Fruit fly (Drosophila melanogaster) whole organism, embryonic: Measurements from ENCODE around the gene wisp.

Experiments used
- Ada2b ChIP-seq: fragments of 200-800 bp; sonication (Bioruptor generic); IDR thresholded peaks from 2 replicates; pipeline ENCODE4 v1.3.6; 2022; ENCODE audit warnings: missing biosample characterization, missing genetic modification characterization
- Adf1 ChIP-seq: fragments of 200-800 bp; sonication (Bioruptor generic); IDR thresholded peaks from 2 replicates; pipeline ENCODE4 v1.3.6; 2022; ENCODE audit warnings: missing biosample characterization, missing genetic modification characterization
- Bdp1 ChIP-seq: fragments of 200-800 bp; sonication (Bioruptor generic); optimal IDR thresholded peaks from 3 replicates; lab custom pipeline; 2016; ENCODE audit warnings: missing biosample characterization, missing genetic modification characterization
- BtbVII ChIP-seq: fragments of 200-800 bp; sonication (Bioruptor generic); optimal IDR thresholded peaks from 3 replicates; lab custom pipeline; 2017; ENCODE audit warnings: missing biosample characterization, mild to moderate bottlenecking, missing genetic modification characterization
- CG12071 ChIP-seq: fragments of 200-800 bp; sonication (Bioruptor generic); optimal IDR thresholded peaks from 3 replicates; lab custom pipeline; 2018; ENCODE audit warnings: missing biosample characterization, mild to moderate bottlenecking, missing genetic modification characterization
- CG1233 ChIP-seq: fragments of 200-800 bp; sonication (Bioruptor generic); optimal IDR thresholded peaks from 4 replicates; lab custom pipeline; 2018; ENCODE audit warnings: missing biosample characterization, mild to moderate bottlenecking, missing genetic modification characterization
- CG12744 ChIP-seq: fragments of 200-800 bp; sonication (Bioruptor generic); optimal IDR thresholded peaks from 2 replicates; lab custom pipeline; 2016; ENCODE audit warnings: missing biosample characterization, missing genetic modification characterization
- CG12769 ChIP-seq: fragments of 200-800 bp; sonication (Bioruptor generic); optimal IDR thresholded peaks from 2 replicates; lab custom pipeline; 2019; ENCODE audit warnings: missing biosample characterization, mild to moderate bottlenecking, missing genetic modification characterization, moderate library complexity
- CG15479 ChIP-seq: fragments of 200-800 bp; sonication (Bioruptor generic); optimal IDR thresholded peaks from 3 replicates; lab custom pipeline; 2019; ENCODE audit warnings: missing biosample characterization, mild to moderate bottlenecking, missing genetic modification characterization, moderate library complexity
- CG1647 ChIP-seq: fragments of 200-800 bp; sonication (Bioruptor generic); optimal IDR thresholded peaks from 3 replicates; lab custom pipeline; 2016; ENCODE audit warnings: missing biosample characterization, missing genetic modification characterization
- CG18599 ChIP-seq: fragments of 200-800 bp; sonication (Bioruptor generic); optimal IDR thresholded peaks from 3 replicates; lab custom pipeline; 2017; ENCODE audit warnings: missing biosample characterization, missing genetic modification characterization, mild to moderate bottlenecking, moderate library complexity, missing genetic modification reagents
- CG2199 ChIP-seq: fragments of 200-800 bp; sonication (Bioruptor generic); IDR thresholded peaks from 3 replicates; pipeline ENCODE4 v1.3.6; 2022; ENCODE audit warnings: missing biosample characterization, missing genetic modification characterization
- CG2678 ChIP-seq: fragments of 200-800 bp; sonication (Bioruptor generic); optimal IDR thresholded peaks from 3 replicates; lab custom pipeline; 2019; ENCODE audit warnings: missing biosample characterization, mild to moderate bottlenecking, missing genetic modification characterization, moderate library complexity
- CG31441 ChIP-seq: fragments of 200-800 bp; sonication (Bioruptor generic); IDR thresholded peaks from 2 replicates; pipeline ENCODE4 v1.3.6; 2022; ENCODE audit warnings: missing biosample characterization, missing genetic modification characterization
- CG4328 ChIP-seq: fragments of 200-800 bp; sonication (Bioruptor generic); optimal IDR thresholded peaks from 3 replicates; lab custom pipeline; 2017; ENCODE audit warnings: missing biosample characterization, missing genetic modification reagents, missing genetic modification characterization
- CG4360 ChIP-seq: fragments of 200-800 bp; sonication (Bioruptor generic); IDR thresholded peaks from 2 replicates; pipeline ENCODE4 v1.3.6; 2022; ENCODE audit warnings: missing biosample characterization, missing genetic modification characterization
- CG7556 ChIP-seq: fragments of 200-800 bp; sonication (Bioruptor generic); optimal IDR thresholded peaks from 2 replicates; lab custom pipeline; 2017; ENCODE audit warnings: missing biosample characterization, mild to moderate bottlenecking, missing genetic modification characterization
- CG8359 ChIP-seq: fragments of 200-800 bp; sonication (Bioruptor generic); optimal IDR thresholded peaks from 2 replicates; lab custom pipeline; 2017; ENCODE audit warnings: missing biosample characterization, mild to moderate bottlenecking, missing genetic modification characterization, borderline replicate concordance
- CG9437 ChIP-seq: fragments of 200-800 bp; sonication (Bioruptor generic); optimal IDR thresholded peaks from 2 replicates; lab custom pipeline; 2018; ENCODE audit warnings: missing biosample characterization, mild to moderate bottlenecking, missing genetic modification characterization
- CG9609 ChIP-seq: fragments of 200-800 bp; sonication (Bioruptor generic); optimal IDR thresholded peaks from 3 replicates; lab custom pipeline; 2016; ENCODE audit warnings: missing biosample characterization, missing genetic modification characterization
- Camta ChIP-seq: fragments of 200-800 bp; sonication (Bioruptor generic); optimal IDR thresholded peaks from 2 replicates; lab custom pipeline; 2016; ENCODE audit warnings: missing biosample characterization, missing genetic modification characterization
- Elba2 ChIP-seq: fragments of 200-800 bp; sonication (Bioruptor generic); optimal IDR thresholded peaks from 3 replicates; lab custom pipeline; 2016; ENCODE audit warnings: missing biosample characterization, missing genetic modification characterization
- Ets65A ChIP-seq: fragments of 200-800 bp; sonication (Bioruptor generic); peaks from one replicate; lab custom pipeline; 2016; ENCODE audit warnings: missing biosample characterization, missing genetic modification characterization
- Gsc ChIP-seq: fragments of 200-800 bp; sonication (Bioruptor generic); IDR thresholded peaks from 2 replicates; pipeline ENCODE4 v1.3.6; 2022; ENCODE audit warnings: missing biosample characterization, missing genetic modification characterization
- HLH3B ChIP-seq: fragments of 200-800 bp; sonication (Bioruptor generic); IDR thresholded peaks from 2 replicates; pipeline ENCODE4 v1.3.6; 2022; ENCODE audit warnings: missing biosample characterization, missing genetic modification characterization
- Hmr ChIP-seq: fragments of 200-800 bp; sonication (Bioruptor generic); optimal IDR thresholded peaks from 3 replicates; lab custom pipeline; 2017; ENCODE audit warnings: mild to moderate bottlenecking, missing biosample characterization, missing genetic modification reagents, missing genetic modification characterization
- Hr78 ChIP-seq, 2 experiments: fragments of 200-800 bp in 1 of 2; fragments of >200 bp in 1 of 2; sonication (Bioruptor generic) in 1 of 2; optimal IDR thresholded peaks; 2 replicates each; lab custom pipeline; 2017 to 2019; ENCODE audit warnings: missing biosample characterization in 2 of 2, missing genetic modification characterization in 2 of 2, mild to moderate bottlenecking in 1 of 2, moderate library complexity in 1 of 2
- NC2β ChIP-seq: fragments of 200-800 bp; sonication (Bioruptor generic); optimal IDR thresholded peaks from 2 replicates; lab custom pipeline; 2016; ENCODE audit warnings: missing biosample characterization, missing genetic modification characterization
- NfI ChIP-seq: fragments of 200-800 bp; sonication (Bioruptor generic); optimal IDR thresholded peaks from 3 replicates; lab custom pipeline; 2018; ENCODE audit warnings: missing biosample characterization, mild to moderate bottlenecking, missing genetic modification characterization, moderate library complexity
- Opbp ChIP-seq: fragments of 200-800 bp; sonication (Bioruptor generic); IDR thresholded peaks from 3 replicates; pipeline ENCODE4 v1.3.6; 2022; ENCODE audit warnings: missing biosample characterization, missing genetic modification characterization; ENCODE audit not compliant: partially characterized antibody
- YL-1 ChIP-seq: fragments of 200-800 bp; sonication (Bioruptor generic); optimal IDR thresholded peaks from 3 replicates; lab custom pipeline; 2017; ENCODE audit warnings: missing biosample characterization, mild to moderate bottlenecking, missing genetic modification characterization
- amos ChIP-seq: fragments of 200-800 bp; sonication (Bioruptor generic); IDR thresholded peaks from 2 replicates; pipeline ENCODE4 v1.3.6; 2022; ENCODE audit warnings: missing biosample characterization, missing genetic modification characterization; ENCODE audit not compliant: partially characterized antibody
- ase ChIP-seq: fragments of 200-800 bp; sonication (Bioruptor generic); IDR thresholded peaks from 3 replicates; pipeline ENCODE4 v1.3.6; 2022; ENCODE audit warnings: missing biosample characterization, missing genetic modification characterization
- bcd ChIP-seq: fragments of 200-800 bp; sonication (Bioruptor generic); optimal IDR thresholded peaks from 2 replicates; lab custom pipeline; 2017; ENCODE audit warnings: missing biosample characterization, mild to moderate bottlenecking, missing genetic modification characterization
- bsh ChIP-seq, 2 experiments: fragments of 200-800 bp; sonication (Bioruptor generic); optimal IDR thresholded peaks; 2 replicates each; lab custom pipeline; 2017 to 2018; ENCODE audit warnings: mild to moderate bottlenecking in 2 of 2, missing biosample characterization in 2 of 2, missing genetic modification characterization in 2 of 2, moderate library complexity in 1 of 2
- da ChIP-seq: fragments of 200-800 bp; sonication (Bioruptor generic); optimal IDR thresholded peaks from 2 replicates; lab custom pipeline; 2016; ENCODE audit warnings: missing biosample characterization, missing genetic modification characterization
- en ChIP-seq: fragments of 200-800 bp; sonication (Bioruptor generic); optimal IDR thresholded peaks from 2 replicates; lab custom pipeline; 2016; ENCODE audit warnings: missing biosample characterization, missing genetic modification characterization
- fd102C ChIP-seq: fragments of 200-800 bp; sonication (Bioruptor generic); optimal IDR thresholded peaks from 2 replicates; lab custom pipeline; 2018; ENCODE audit warnings: missing biosample characterization, mild to moderate bottlenecking, missing genetic modification characterization, moderate library complexity
- fru ChIP-seq: fragments of >200 bp; optimal IDR thresholded peaks from 2 replicates; lab custom pipeline; 2017
- gro ChIP-seq: fragments of 200-800 bp; sonication (Bioruptor generic); optimal IDR thresholded peaks from 2 replicates; lab custom pipeline; 2016; ENCODE audit warnings: missing biosample characterization, missing genetic modification characterization
- hkb ChIP-seq, 2 experiments: fragments of 200-800 bp in 1 of 2; fragments of >200 bp in 1 of 2; sonication (Bioruptor generic) in 1 of 2; IDR thresholded peaks in 1 of 2; optimal IDR thresholded peaks in 1 of 2; 2 replicates each; pipeline versions ENCODE4 v1.3.6 to Lab custom; 2017 to 2022; ENCODE audit warnings: missing biosample characterization in 1 of 2, missing genetic modification characterization in 1 of 2
- psq ChIP-seq: fragments of 200-800 bp; sonication (Bioruptor generic); optimal IDR thresholded peaks from 2 replicates; lab custom pipeline; 2017; ENCODE audit warnings: missing biosample characterization, missing genetic modification characterization
- pum ChIP-seq: fragments of 200-800 bp; sonication (Bioruptor generic); optimal IDR thresholded peaks from 2 replicates; lab custom pipeline; 2016; ENCODE audit warnings: missing biosample characterization, missing genetic modification characterization
- sc ChIP-seq, 3 experiments: fragments of >200 bp in 2 of 3; fragments of 200-800 bp in 1 of 3; sonication (Bioruptor generic) in 1 of 3; optimal IDR thresholded peaks; 2 replicates in 2 of 3; 3 replicates in 1 of 3; lab custom pipeline; 2017; ENCODE audit warnings: mild to moderate bottlenecking in 1 of 3, missing biosample characterization in 1 of 3, missing genetic modification characterization in 1 of 3, missing genetic modification reagents in 1 of 3
- sens ChIP-seq: fragments of 200-800 bp; sonication (Bioruptor generic); peaks from one replicate; lab custom pipeline; 2016; ENCODE audit warnings: missing biosample characterization, missing genetic modification characterization
- sens-2 ChIP-seq: fragments of 200-800 bp; sonication (Bioruptor generic); IDR thresholded peaks from 2 replicates; pipeline ENCODE4 v1.3.6; 2022; ENCODE audit warnings: missing biosample characterization, missing genetic modification characterization
- sisA ChIP-seq: fragments of 200-800 bp; sonication (Bioruptor generic); IDR thresholded peaks from 2 replicates; pipeline ENCODE4 v1.3.6; 2022; ENCODE audit warnings: missing biosample characterization, missing genetic modification characterization
- sna ChIP-seq: fragments of 200-800 bp; sonication (Bioruptor generic); IDR thresholded peaks from 2 replicates; pipeline ENCODE4 v1.3.6; 2022; ENCODE audit warnings: missing biosample characterization, missing genetic modification characterization; ENCODE audit not compliant: partially characterized antibody
- tap ChIP-seq: fragments of 200-800 bp; optimal IDR thresholded peaks from 3 replicates; lab custom pipeline; 2019; ENCODE audit warnings: missing biosample characterization, mild to moderate bottlenecking, missing genetic modification characterization, moderate library complexity
- tx ChIP-seq: fragments of 200-800 bp; sonication (Bioruptor generic); optimal IDR thresholded peaks from 2 replicates; lab custom pipeline; 2016; ENCODE audit warnings: missing biosample characterization, missing genetic modification characterization
- wor ChIP-seq: fragments of 200-800 bp; sonication (Bioruptor generic); IDR thresholded peaks from 2 replicates; pipeline ENCODE4 v1.3.6; 2022; ENCODE audit warnings: missing biosample characterization, missing genetic modification characterization

The wisp gene

dm6 chrX:11888142-11888541 is 5.6 kb upstream of the wisp start, which contains the start of gene CG1840 (continued):
- TF ChIP-seq NC2β (GFP tag; lab: Kevin White, UChicago) (no peak), pum (no peak), CG4328 (GFP tag; lab: Kevin White, UChicago) (no peak), ase (no peak), HLH3B (no peak), CG2199 (GFP tag; lab: Robert Waterston, UW) (no peak), CG12071 (GFP tag; lab: Kevin White, UChicago) (no peak), CG12769 (no peak), Camta (GFP tag; lab: Kevin White, UChicago) (no peak), Elba2 (GFP tag; lab: Kevin White, UChicago) (no peak), fd102C (GFP tag; lab: Kevin White, UChicago) (no peak), CG18599 (GFP tag; lab: Kevin White, UChicago) (no peak), Bdp1 (no peak), wor (no peak), CG4360 (GFP tag; lab: Robert Waterston, UW) (no peak), sc (optimal IDR thresholded peaks at IDR 0.05; lab: Kevin White, UChicago) (no peak), sc (GFP tag; optimal IDR thresholded peaks at IDR 0.05; lab: Kevin White, UChicago) (no peak), CG15479 (GFP tag; lab: Kevin White, UChicago) (no peak), Gsc (GFP tag; lab: Robert Waterston, UW) (no peak), psq (GFP tag; lab: Kevin White, UChicago) (no peak), Adf1 (GFP tag; lab: Robert Waterston, UW) (no peak), sens-2 (GFP tag; lab: Robert Waterston, UW) (no peak), sna (GFP tag; lab: Robert Waterston, UW) (peak; percentile 51; the same call in 1 of the 2 replicates), gro (GFP tag; lab: Kevin White, UChicago) (peak; percentile 40), tap (tag; lab: Kevin White, UChicago) (no peak), BtbVII (no peak), bcd (GFP tag; lab: Kevin White, UChicago) (no peak), amos (GFP tag; lab: Robert Waterston, UW) (peak; percentile 80), en (no peak), da (GFP tag; lab: Kevin White, UChicago) (no peak), Ada2b (GFP tag; lab: Robert Waterston, UW) (no peak), Opbp (peak; percentile 72), tx (GFP tag; lab: Kevin White, UChicago) (no peak), CG31441 (no peak), Hmr (no peak), CG7556 (GFP tag; lab: Kevin White, UChicago) (no peak), Hr78 (GFP tag; optimal IDR thresholded peaks at IDR 0.05; lab: Kevin White, UChicago) (no peak), CG1233 (GFP tag; lab: Kevin White, UChicago) (no peak), fru (lab: Kevin White, UChicago) (no peak), sisA (no peak), CG9609 (GFP tag; lab: Kevin White, UChicago) (no peak), CG2678 (tag; lab: Kevin White, UChicago) (no peak), Ets65A (GFP tag; lab: Kevin White, UChicago) (no peak), hkb (optimal IDR thresholded peaks at IDR 0.05; lab: Kevin White, UChicago) (no peak), hkb (GFP tag; IDR thresholded peaks at IDR 0.05; lab: Robert Waterston, UW) (no peak), CG12744 (GFP tag; lab: Kevin White, UChicago) (no peak), bsh (GFP tag; optimal IDR thresholded peaks at IDR 0.05; lab: Kevin White, UChicago) (no peak), sens (GFP tag; lab: Kevin White, UChicago) (peak; percentile 78), YL-1 (GFP tag; lab: Kevin White, UChicago) (peak; percentile 13), CG8359 (GFP tag; lab: Kevin White, UChicago) (no peak), CG1647 (GFP tag; lab: Kevin White, UChicago) (no peak), NfI (no peak), CG9437 (GFP tag; lab: Kevin White, UChicago) (no peak)
